Fruit fly (Drosophila melanogaster) whole organism, embryonic: Measurements from ENCODE around the gene CG7296.
A peak's percentile ranks its signal among the peaks of the same experiment; 100 is the strongest.

ENCODE experiments used
- CG10274 ChIP-seq: fragments of 200-800 bp; sonication (Bioruptor generic); optimal IDR thresholded peaks from 3 replicates; lab custom pipeline; 2017; ENCODE audit warnings: missing biosample characterization, mild to moderate bottlenecking, missing genetic modification characterization
- CG11085 ChIP-seq: fragments of 200-800 bp; sonication (Bioruptor generic); IDR thresholded peaks from 2 replicates; pipeline ENCODE4 v1.3.6; 2022; ENCODE audit warnings: missing biosample characterization, missing genetic modification characterization
- CG11723 ChIP-seq: fragments of 200-800 bp; sonication (Bioruptor generic); optimal IDR thresholded peaks from 2 replicates; lab custom pipeline; 2017; ENCODE audit warnings: missing biosample characterization, mild to moderate bottlenecking, missing genetic modification characterization
- CG1233 ChIP-seq: fragments of 200-800 bp; sonication (Bioruptor generic); optimal IDR thresholded peaks from 4 replicates; lab custom pipeline; 2018; ENCODE audit warnings: missing biosample characterization, mild to moderate bottlenecking, missing genetic modification characterization
- CG12391 ChIP-seq: fragments of 200-800 bp; sonication (Bioruptor generic); optimal IDR thresholded peaks from 3 replicates; lab custom pipeline; 2018; ENCODE audit warnings: missing biosample characterization, mild to moderate bottlenecking, missing genetic modification characterization, moderate library complexity
- CG15011 ChIP-seq: fragments of 200-800 bp; sonication (Bioruptor generic); optimal IDR thresholded peaks from 3 replicates; lab custom pipeline; 2018; ENCODE audit warnings: missing biosample characterization, mild to moderate bottlenecking, missing genetic modification characterization
- CG1603 ChIP-seq: fragments of 200-800 bp; sonication (Bioruptor generic); optimal IDR thresholded peaks from 2 replicates; lab custom pipeline; 2019; ENCODE audit warnings: missing biosample characterization, mild to moderate bottlenecking, missing genetic modification characterization, moderate library complexity
- CG16779 ChIP-seq: fragments of 200-800 bp; sonication (Bioruptor generic); IDR thresholded peaks from 2 replicates; pipeline ENCODE4 v1.3.6; 2022; ENCODE audit warnings: missing biosample characterization, missing genetic modification characterization
- CG16863 ChIP-seq: fragments of 200-800 bp; sonication (Bioruptor generic); optimal IDR thresholded peaks from 3 replicates; lab custom pipeline; 2016; ENCODE audit warnings: missing biosample characterization, missing genetic modification characterization
- CG17802 ChIP-seq: fragments of 200-800 bp; sonication (Bioruptor generic); optimal IDR thresholded peaks from 2 replicates; lab custom pipeline; 2018; ENCODE audit warnings: missing biosample characterization, mild to moderate bottlenecking, missing genetic modification characterization, moderate library complexity
- CG30431 ChIP-seq: fragments of 200-800 bp; sonication (Bioruptor generic); optimal IDR thresholded peaks from 2 replicates; lab custom pipeline; 2017; ENCODE audit warnings: missing biosample characterization, missing genetic modification characterization
- CG31365 ChIP-seq: fragments of 200-800 bp; sonication (Bioruptor generic); optimal IDR thresholded peaks from 2 replicates; lab custom pipeline; 2018; ENCODE audit warnings: missing biosample characterization, mild to moderate bottlenecking, missing genetic modification characterization
- CG3847 ChIP-seq: fragments of 200-800 bp; sonication (Bioruptor generic); IDR thresholded peaks from 2 replicates; pipeline ENCODE4 v1.3.6; 2022; ENCODE audit warnings: missing biosample characterization, missing genetic modification characterization
- CG4617 ChIP-seq: fragments of 200-800 bp; sonication (Bioruptor generic); optimal IDR thresholded peaks from 3 replicates; lab custom pipeline; 2016; ENCODE audit warnings: missing biosample characterization, missing genetic modification characterization, borderline replicate concordance
- CG4730 ChIP-seq: fragments of 200-800 bp; sonication (Bioruptor generic); IDR thresholded peaks from 2 replicates; pipeline ENCODE4 v1.3.6; 2022; ENCODE audit warnings: missing biosample characterization, missing genetic modification characterization
- CG6683 ChIP-seq: fragments of 200-800 bp; sonication (Bioruptor generic); optimal IDR thresholded peaks from 2 replicates; lab custom pipeline; 2017; ENCODE audit warnings: missing biosample characterization, mild to moderate bottlenecking, missing genetic modification characterization, missing genetic modification reagents
- CG8089 ChIP-seq: fragments of 200-800 bp; sonication (Bioruptor generic); optimal IDR thresholded peaks from 3 replicates; lab custom pipeline; 2016; ENCODE audit warnings: missing biosample characterization, missing genetic modification characterization
- Elba2 ChIP-seq: fragments of 200-800 bp; sonication (Bioruptor generic); optimal IDR thresholded peaks from 3 replicates; lab custom pipeline; 2016; ENCODE audit warnings: missing biosample characterization, missing genetic modification characterization
- GATAe ChIP-seq: fragments of 200-800 bp; sonication (Bioruptor generic); conservative IDR thresholded peaks from 2 replicates; pipeline ENCODE4 v1.3.6; 2022; ENCODE audit warnings: missing biosample characterization, missing genetic modification characterization
- HmgZ ChIP-seq: fragments of 200-800 bp; sonication (Bioruptor generic); optimal IDR thresholded peaks from 2 replicates; lab custom pipeline; 2018; ENCODE audit warnings: missing biosample characterization, mild to moderate bottlenecking, missing genetic modification characterization
- Hmr ChIP-seq: fragments of 200-800 bp; sonication (Bioruptor generic); optimal IDR thresholded peaks from 3 replicates; lab custom pipeline; 2017; ENCODE audit warnings: mild to moderate bottlenecking, missing biosample characterization, missing genetic modification reagents, missing genetic modification characterization
- Hmx ChIP-seq: fragments of 200-800 bp; sonication (Bioruptor generic); optimal IDR thresholded peaks from 2 replicates; lab custom pipeline; 2016; ENCODE audit warnings: missing biosample characterization, missing genetic modification characterization
- Myb ChIP-seq: fragments of 200-800 bp; sonication (Bioruptor generic); optimal IDR thresholded peaks from 2 replicates; lab custom pipeline; 2016; ENCODE audit warnings: missing biosample characterization, missing genetic modification characterization
- Ptx1 ChIP-seq: fragments of 200-800 bp; sonication (Bioruptor generic); IDR thresholded peaks from 2 replicates; pipeline ENCODE4 v1.3.6; 2022; ENCODE audit warnings: missing biosample characterization, missing genetic modification characterization
- Rfx ChIP-seq: fragments of 200-800 bp; sonication (Bioruptor generic); IDR thresholded peaks from 2 replicates; pipeline ENCODE4 v1.3.6; 2022; ENCODE audit warnings: missing biosample characterization, missing genetic modification characterization
- Stat92E ChIP-seq, 3 experiments: fragments of >200 bp in 2 of 3; fragments of 200-800 bp in 1 of 3; sonication (Bioruptor generic) in 1 of 3; optimal IDR thresholded peaks; 2 replicates each; lab custom pipeline; 2017 to 2019; ENCODE audit warnings: missing biosample characterization in 3 of 3, missing genetic modification characterization in 3 of 3, mild to moderate bottlenecking in 1 of 3, moderate library complexity in 1 of 3
- Taf1 ChIP-seq: fragments of 200-800 bp; sonication (Bioruptor generic); IDR thresholded peaks from 2 replicates; pipeline ENCODE4 v1.3.6; 2022; ENCODE audit warnings: missing biosample characterization, missing genetic modification characterization
- Xrp1 ChIP-seq: fragments of 200-800 bp; sonication (Bioruptor generic); IDR thresholded peaks from 2 replicates; pipeline ENCODE4 v1.3.6; 2022; ENCODE audit warnings: missing biosample characterization, missing genetic modification characterization
- az2 ChIP-seq: fragments of 200-800 bp; sonication (Bioruptor generic); optimal IDR thresholded peaks from 3 replicates; lab custom pipeline; 2016; ENCODE audit warnings: missing biosample characterization, missing genetic modification characterization
- bigmax ChIP-seq: fragments of 200-800 bp; sonication (Bioruptor generic); optimal IDR thresholded peaks from 2 replicates; lab custom pipeline; 2018; ENCODE audit warnings: missing biosample characterization, mild to moderate bottlenecking, missing genetic modification characterization
- cad ChIP-seq: fragments of >200 bp; optimal IDR thresholded peaks from 2 replicates; lab custom pipeline; 2017; ENCODE audit warnings: missing biosample characterization, missing genetic modification characterization
- cas ChIP-seq: fragments of 200-800 bp; sonication (Bioruptor generic); IDR thresholded peaks from 2 replicates; pipeline ENCODE4 v1.3.6; 2022; ENCODE audit warnings: missing biosample characterization, missing genetic modification characterization
- crp ChIP-seq, 2 experiments: fragments of 200-800 bp; sonication (Bioruptor generic); optimal IDR thresholded peaks; 2 replicates in 1 of 2; 3 replicates in 1 of 2; lab custom pipeline; 2017; ENCODE audit warnings: missing biosample characterization in 2 of 2, missing genetic modification characterization in 2 of 2, mild to moderate bottlenecking in 1 of 2, moderate library complexity in 1 of 2
- fd102C ChIP-seq: fragments of 200-800 bp; sonication (Bioruptor generic); optimal IDR thresholded peaks from 2 replicates; lab custom pipeline; 2018; ENCODE audit warnings: missing biosample characterization, mild to moderate bottlenecking, missing genetic modification characterization, moderate library complexity
- gfzf ChIP-seq: fragments of 200-800 bp; sonication (Bioruptor generic); optimal IDR thresholded peaks from 2 replicates; lab custom pipeline; 2016; ENCODE audit warnings: missing biosample characterization, mild to moderate bottlenecking, missing genetic modification characterization, moderate library complexity
- h ChIP-seq: fragments of >200 bp; optimal IDR thresholded peaks from 2 replicates; lab custom pipeline; 2017
- lbe ChIP-seq: fragments of 200-800 bp; sonication (Bioruptor generic); optimal IDR thresholded peaks from 2 replicates; lab custom pipeline; 2016; ENCODE audit warnings: missing biosample characterization, mild to moderate bottlenecking, missing genetic modification characterization
- lilli ChIP-seq: fragments of 200-800 bp; sonication (Bioruptor generic); optimal IDR thresholded peaks from 3 replicates; lab custom pipeline; 2016; ENCODE audit warnings: missing biosample characterization, missing genetic modification characterization
- lola ChIP-seq, 3 experiments: fragments of >200 bp in 2 of 3; fragments of 200-800 bp in 1 of 3; sonication (Bioruptor generic) in 1 of 3; optimal IDR thresholded peaks; 2 replicates each; lab custom pipeline; 2017 to 2019; ENCODE audit warnings: missing biosample characterization in 3 of 3, missing genetic modification characterization in 3 of 3, mild to moderate bottlenecking in 1 of 3, moderate library complexity in 1 of 3
- odd ChIP-seq: fragments of 200-800 bp; sonication (Bioruptor generic); optimal IDR thresholded peaks from 2 replicates; lab custom pipeline; 2017; ENCODE audit warnings: missing biosample characterization, mild to moderate bottlenecking, missing genetic modification characterization
- pan ChIP-seq, 4 experiments: fragments of >200 bp in 3 of 4; fragments of 200-800 bp in 1 of 4; sonication (Bioruptor generic) in 1 of 4; optimal IDR thresholded peaks in 3 of 4; IDR thresholded peaks in 1 of 4; 2 replicates each; pipeline versions ENCODE4 v1.3.6 to Lab custom; 2017 to 2022; ENCODE audit warnings: missing biosample characterization in 2 of 4, missing genetic modification characterization in 2 of 4, mixed read lengths in 1 of 4
- prd ChIP-seq, 3 experiments: fragments of >200 bp in 2 of 3; fragments of 200-800 bp in 1 of 3; sonication (Bioruptor generic) in 1 of 3; optimal IDR thresholded peaks in 2 of 3; IDR thresholded peaks in 1 of 3; 2 replicates in 2 of 3; 3 replicates in 1 of 3; pipeline versions ENCODE4 v1.3.6 to Lab custom; 2017 to 2022; ENCODE audit warnings: missing biosample characterization in 1 of 3, missing genetic modification characterization in 1 of 3
- repo ChIP-seq: fragments of 200-800 bp; sonication (Bioruptor generic); optimal IDR thresholded peaks from 2 replicates; lab custom pipeline; 2016; ENCODE audit warnings: missing biosample characterization, missing genetic modification characterization
- run ChIP-seq: fragments of 200-800 bp; sonication (Bioruptor generic); optimal IDR thresholded peaks from 3 replicates; lab custom pipeline; 2018; ENCODE audit warnings: missing biosample characterization, mild to moderate bottlenecking, missing genetic modification characterization
- sens-2 ChIP-seq: fragments of 200-800 bp; sonication (Bioruptor generic); IDR thresholded peaks from 2 replicates; pipeline ENCODE4 v1.3.6; 2022; ENCODE audit warnings: missing biosample characterization, missing genetic modification characterization
- shn ChIP-seq: fragments of 200-800 bp; sonication (Bioruptor generic); optimal IDR thresholded peaks from 3 replicates; lab custom pipeline; 2016; ENCODE audit warnings: missing biosample characterization, missing genetic modification characterization
- sob ChIP-seq: fragments of 200-800 bp; sonication (Bioruptor generic); IDR thresholded peaks from 2 replicates; pipeline ENCODE4 v1.3.6; 2022; ENCODE audit warnings: missing biosample characterization, missing genetic modification characterization
- sqz ChIP-seq: fragments of 200-800 bp; sonication (Bioruptor generic); optimal IDR thresholded peaks from 3 replicates; lab custom pipeline; 2018; ENCODE audit warnings: missing biosample characterization, mild to moderate bottlenecking, missing genetic modification characterization
- vnd ChIP-seq: fragments of 200-800 bp; sonication (Bioruptor generic); IDR thresholded peaks from 3 replicates; pipeline ENCODE4 v1.3.6; 2022; ENCODE audit warnings: missing biosample characterization, missing genetic modification characterization; ENCODE audit not compliant: partially characterized antibody

Gene CG7296

dm6 chr2L:10732343-10732808 lies 45.5 kb upstream of the CG7296 start, which contains the start of the genes EMC3 and Dpy-30L1 (continued):
- TF ChIP-seq CG6683 (GFP tag; lab: Kevin White, UChicago) (no peak), Xrp1 (GFP tag; lab: Robert Waterston, UW) (peak; percentile 37; the same call in 1 of the 2 replicates), Hmr (no peak), gfzf (peak; percentile 7), CG4617 (peak; percentile 64), h (lab: Kevin White, UChicago) (no peak), Stat92E (GFP tag; optimal IDR thresholded peaks at IDR 0.05; lab: Kevin White, UChicago) (no peak), pan (optimal IDR thresholded peaks at IDR 0.05; lab: Kevin White, UChicago) (no peak), pan (GFP tag; optimal IDR thresholded peaks at IDR 0.05 in 1 of 2, IDR thresholded peaks at IDR 0.05 in 1 of 2) (peak in 1 of 2 experiments; percentile 53), sens-2 (GFP tag; lab: Robert Waterston, UW) (no peak), odd (GFP tag; lab: Kevin White, UChicago) (no peak), lilli (GFP tag; lab: Kevin White, UChicago) (peak; percentile 78), Elba2 (GFP tag; lab: Kevin White, UChicago) (peak; percentile 32), CG1233 (GFP tag; lab: Kevin White, UChicago) (no peak), CG4730 (GFP tag; lab: Robert Waterston, UW) (peak; percentile 32; the same call in 1 of the 2 replicates), cas (no peak), lola (GFP tag; optimal IDR thresholded peaks at IDR 0.05; lab: Kevin White, UChicago) (peak in 1 of 3 experiments; percentile 50), HmgZ (tag; lab: Kevin White, UChicago) (peak; percentile 64), cad (GFP tag; lab: Kevin White, UChicago) (no peak), Hmx (GFP tag; lab: Kevin White, UChicago) (no peak), GATAe (GFP tag; lab: Robert Waterston, UW) (no peak), lbe (GFP tag; lab: Kevin White, UChicago) (no peak), CG8089 (GFP tag; lab: Kevin White, UChicago) (no peak), CG11085 (GFP tag; lab: Robert Waterston, UW) (no peak), CG11723 (GFP tag; lab: Kevin White, UChicago) (no peak), Taf1 (GFP tag; lab: Robert Waterston, UW) (no peak), Rfx (peak; percentile 71), az2 (GFP tag; lab: Kevin White, UChicago) (peak; percentile 49), CG30431 (GFP tag; lab: Kevin White, UChicago) (no peak), fd102C (GFP tag; lab: Kevin White, UChicago) (no peak), CG16779 (GFP tag; lab: Robert Waterston, UW) (no peak), repo (no peak), run (tag; lab: Kevin White, UChicago) (no peak), CG17802 (no peak), CG1603 (tag; lab: Kevin White, UChicago) (peak; percentile 80), sqz (no peak), vnd (GFP tag; lab: Robert Waterston, UW) (peak; percentile 78), CG16863 (GFP tag; lab: Kevin White, UChicago) (peak; percentile 33), CG15011 (GFP tag; lab: Kevin White, UChicago) (no peak), CG12391 (tag; lab: Kevin White, UChicago) (peak; percentile 78), bigmax (no peak), CG3847 (GFP tag; lab: Robert Waterston, UW) (peak; percentile 56), CG10274 (GFP tag; lab: Kevin White, UChicago) (no peak), Myb (GFP tag; lab: Kevin White, UChicago) (peak; percentile 46), crp (GFP tag; optimal IDR thresholded peaks at IDR 0.05; lab: Kevin White, UChicago) (peak in 1 of 2 experiments; percentile 30), Ptx1 (peak; percentile 63), sob (GFP tag; lab: Robert Waterston, UW) (peak; percentile 55; the same call in 1 of the 2 replicates), CG31365 (tag; lab: Kevin White, UChicago) (no peak), prd (optimal IDR thresholded peaks at IDR 0.05; lab: Kevin White, UChicago) (no peak), prd (GFP tag; IDR thresholded peaks at IDR 0.05; lab: Robert Waterston, UW) (peak; percentile 62), shn (GFP tag; lab: Kevin White, UChicago) (no peak)
